Fruit fly (Drosophila melanogaster) whole organism, prepupa: Measurements from ENCODE around the gene CG10839.

Experiments used
- CG6276 ChIP-seq: fragments of 200-800 bp; sonication (Bioruptor generic); optimal IDR thresholded peaks from 2 replicates; lab custom pipeline; 2017; ENCODE audit warnings: missing biosample characterization, mild to moderate bottlenecking, missing genetic modification characterization
- CG7368 ChIP-seq: fragments of 200-800 bp; sonication (Bioruptor generic); optimal IDR thresholded peaks from 3 replicates; lab custom pipeline; 2016; ENCODE audit warnings: missing biosample characterization, missing genetic modification characterization
- eg ChIP-seq: fragments of 200-800 bp; sonication (Bioruptor generic); IDR thresholded peaks from 3 replicates; pipeline ENCODE4 v1.3.6; 2022; ENCODE audit warnings: missing biosample characterization, missing genetic modification characterization

Gene CG10839

dm6 chr2L:16026693-16027092, 47.4 kb downstream of the CG10839 start:
- TF ChIP-seq CG7368 (GFP tag; lab: Kevin White, UChicago), result no peak
- no peak for TF ChIP-seq CG6276
- TF ChIP-seq eg (GFP tag; lab: Robert Waterston, UW), result no peak
